Worm (Caenorhabditis elegans): ENCODE data around the gene gei-13.

The gei-13 gene

DNA sequence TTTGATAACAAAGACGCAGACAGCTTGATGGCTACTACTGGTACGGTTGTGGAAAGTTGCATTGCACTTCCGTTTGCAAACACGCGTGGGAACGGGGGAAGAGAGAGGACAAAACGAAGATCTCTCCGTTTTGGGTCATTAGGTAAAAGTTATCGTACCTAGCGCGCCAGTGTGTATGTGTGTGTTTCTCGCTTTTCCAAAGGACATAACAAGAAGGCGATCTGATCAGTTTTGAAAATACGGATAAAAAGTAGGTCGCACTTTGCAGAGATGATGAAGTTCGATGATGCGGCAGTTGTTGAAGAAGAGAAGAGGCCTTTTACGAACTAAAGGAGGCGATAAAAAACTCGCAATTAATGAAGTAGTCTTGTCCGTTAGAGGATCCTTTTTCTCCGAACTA lies 8.2 kb upstream of the gei-13 start:
- TF ChIP-seq blmp-1 (tag; optimal IDR thresholded peaks at IDR 0.05; ENCODE audit: insufficient read depth) (peak; percentile 22), nhr-6 (tag; optimal IDR thresholded peaks at IDR 0.05) (no peak), fos-1 (tag; optimal IDR thresholded peaks at IDR 0.05) (peak; percentile 5), egl-27 (tag; optimal IDR thresholded peaks at IDR 0.05) (peak; percentile 43)

DNA sequence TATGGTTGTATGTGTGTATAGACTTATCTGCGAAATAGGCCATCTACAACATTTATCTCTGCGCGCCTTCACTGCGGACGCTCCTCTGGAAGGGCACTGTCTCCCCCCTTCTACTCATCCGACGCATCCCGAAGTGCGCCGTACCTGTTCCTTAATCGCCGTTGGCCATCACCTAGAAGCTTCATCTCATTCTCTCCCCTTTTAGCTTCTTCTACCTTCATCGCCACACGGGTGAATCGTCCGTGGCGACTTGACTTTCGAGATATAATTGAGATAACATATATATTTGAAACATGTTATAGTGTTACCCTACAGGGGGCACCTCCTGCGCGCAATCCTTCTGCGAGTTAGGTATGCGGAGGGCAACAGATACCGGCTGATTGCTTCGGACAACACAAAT lies 5.2 kb upstream of the gei-13 start:
- TF ChIP-seq nhr-10 (tag; optimal IDR thresholded peaks at IDR 0.05) (no peak), sem-4 (tag; optimal IDR thresholded peaks at IDR 0.05) (no peak), nhr-12 (tag; optimal IDR thresholded peaks at IDR 0.05) (no peak)

DNA sequence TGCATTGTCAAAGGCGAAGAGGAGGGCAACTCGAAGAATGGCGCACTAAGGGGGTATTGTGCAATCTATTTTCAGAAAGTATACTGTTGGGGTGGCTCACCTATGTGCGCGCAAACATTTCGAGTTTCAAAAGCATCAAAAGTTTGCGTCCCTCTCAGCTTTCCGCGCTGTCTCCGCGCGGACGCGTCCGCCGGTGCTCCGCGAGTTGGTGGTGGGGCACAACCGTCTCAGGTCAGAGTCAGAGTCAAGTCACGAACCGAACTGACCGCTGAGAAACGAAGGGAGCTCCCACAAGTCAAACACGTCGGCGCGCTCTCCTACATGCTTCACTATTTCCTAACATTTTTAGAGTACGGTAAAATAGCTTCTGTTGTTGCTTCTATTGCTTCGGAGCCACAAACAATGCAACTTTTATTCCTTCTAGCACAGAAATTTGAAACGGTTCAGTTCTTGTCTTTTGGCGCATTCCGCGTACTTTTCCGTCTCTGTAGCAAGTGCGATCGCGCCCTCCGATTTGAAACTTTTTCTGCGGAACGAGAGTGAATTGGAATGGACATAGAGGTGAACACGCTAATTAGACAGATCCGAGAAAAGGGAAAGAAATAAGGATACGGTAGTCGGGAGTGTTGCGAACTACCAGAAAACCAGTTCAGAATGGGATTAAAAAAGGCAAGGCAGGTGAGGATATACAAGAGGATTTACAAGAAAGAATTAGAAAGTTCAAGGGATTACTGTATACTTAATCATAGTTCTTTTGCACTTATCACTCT lies 2.5 kb upstream of the gei-13 start:
- TF ChIP-seq unc-62 (GFP tag; optimal IDR thresholded peaks at IDR 0.05) (no peak), ZK546.5 (tag; optimal IDR thresholded peaks at IDR 0.05) (no peak), unc-39 (tag; optimal IDR thresholded peaks at IDR 0.05) (no peak), ztf-11 (tag; optimal IDR thresholded peaks at IDR 0.05) (no peak), mab-5 (tag; optimal IDR thresholded peaks at IDR 0.05) (no peak), elt-3 (tag; optimal IDR thresholded peaks at IDR 0.05) (no peak), R02D3.7 (tag; optimal IDR thresholded peaks at IDR 0.05) (no peak), nhr-11 (tag; optimal IDR thresholded peaks at IDR 0.05) (no peak), lin-39 (tag; optimal IDR thresholded peaks at IDR 0.05) (no peak), sma-9 (GFP tag; optimal IDR thresholded peaks at IDR 0.05) (no peak), sma-9 (tag; optimal IDR thresholded peaks at IDR 0.05) (no peak), ztf-1 (GFP tag; conservative IDR thresholded peaks at IDR 0.05) (no peak), aly-2 (tag; optimal IDR thresholded peaks at IDR 0.05) (no peak), sma-3 (GFP tag; optimal IDR thresholded peaks at IDR 0.05) (no peak), lin-13 (GFP tag; optimal IDR thresholded peaks at IDR 0.05) (no peak)

DNA sequence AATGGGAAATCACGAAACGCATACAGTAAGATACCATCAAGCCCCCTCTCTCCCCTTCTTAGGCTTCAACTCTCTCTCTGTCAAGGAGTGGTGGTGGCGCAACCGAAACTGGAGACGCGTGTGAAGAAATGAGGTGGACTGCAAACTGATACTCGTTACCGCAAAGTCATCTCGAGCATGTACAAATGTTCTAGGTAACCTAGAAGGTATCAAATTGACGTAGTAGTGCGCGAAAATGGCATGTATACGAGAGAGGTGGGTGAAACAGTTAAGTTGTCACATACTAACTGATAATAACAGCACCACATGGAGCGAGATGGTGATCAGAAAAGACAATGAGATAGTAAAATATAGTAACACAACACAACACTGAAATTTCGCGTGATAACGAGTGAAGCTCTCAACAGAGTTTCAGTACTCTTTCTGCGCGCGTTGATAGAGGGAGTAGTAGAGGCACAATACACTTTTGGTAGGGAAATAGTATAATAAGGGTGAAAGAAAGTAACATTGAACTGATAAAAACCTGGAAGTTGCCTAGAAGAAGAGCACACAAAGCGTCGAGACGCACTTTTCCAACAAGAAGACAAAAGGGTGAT lies 1.3 kb upstream of the gei-13 start:
- TF ChIP-seq sma-3 (GFP tag; optimal IDR thresholded peaks at IDR 0.05) = peak; percentile 14
- TF ChIP-seq ceh-82 (tag; optimal IDR thresholded peaks at IDR 0.05) = no peak
- peak; percentile 62 for TF ChIP-seq fos-1 (tag; optimal IDR thresholded peaks at IDR 0.05)
- peak; percentile 17 for TF ChIP-seq sma-9 (GFP tag; optimal IDR thresholded peaks at IDR 0.05)
- TF ChIP-seq sma-9 (tag; optimal IDR thresholded peaks at IDR 0.05) = no peak
- TF ChIP-seq crh-2 (tag; optimal IDR thresholded peaks at IDR 0.05) = peak; percentile 35
- peak; percentile 21 for TF ChIP-seq Y55F3AM.14 (GFP tag; optimal IDR thresholded peaks at IDR 0.05)

DNA sequence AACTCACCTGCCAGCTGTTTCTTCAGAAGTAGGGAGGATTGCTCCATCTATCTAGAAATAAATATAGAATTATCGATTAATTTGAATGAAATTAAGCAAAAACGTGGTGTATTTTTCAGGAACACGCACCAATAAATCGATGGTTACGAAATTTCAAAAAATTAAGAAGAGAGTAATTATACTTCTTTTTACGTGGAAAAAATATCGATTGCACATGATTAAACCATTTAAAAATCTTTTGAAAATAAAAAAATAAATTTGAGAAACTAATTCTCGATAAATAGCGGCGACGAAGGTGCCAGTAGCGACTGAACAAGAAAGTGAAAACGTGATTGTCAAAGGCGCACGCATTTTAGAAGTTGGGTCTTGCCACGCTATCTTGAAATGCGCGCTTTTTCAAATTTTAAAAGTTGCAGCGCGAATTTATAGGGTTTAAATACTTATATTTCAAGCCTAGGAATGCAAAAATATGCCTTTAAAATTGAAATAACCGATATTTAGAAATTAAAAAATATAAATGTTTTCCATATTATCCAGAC lies 5.7 kb downstream of the gei-13 start, which contains the start of gene ubc-7:
Gene ubc-7 (minus strand): TSS at position 51 of the 539 bp plus-strand sequence.
- peak; percentile 24 for TF ChIP-seq ceh-82 (tag; optimal IDR thresholded peaks at IDR 0.05)
- TF ChIP-seq mbf-1 (tag; optimal IDR thresholded peaks at IDR 0.05) = no peak
- peak; percentile 88 for TF ChIP-seq nhr-25 (tag; optimal IDR thresholded peaks at IDR 0.05)
- TF ChIP-seq nhr-129 (tag; optimal IDR thresholded peaks at IDR 0.05) = peak; percentile 78
- no peak for TF ChIP-seq zag-1 (tag; optimal IDR thresholded peaks at IDR 0.05)
- TF ChIP-seq ZK546.5 (tag; optimal IDR thresholded peaks at IDR 0.05) = peak; percentile 26
- TF ChIP-seq unc-39 (tag; optimal IDR thresholded peaks at IDR 0.05) = no peak
- no peak for TF ChIP-seq ceh-16 (tag; optimal IDR thresholded peaks at IDR 0.05)
- peak; percentile 67 for TF ChIP-seq nhr-6 (tag; optimal IDR thresholded peaks at IDR 0.05)
- no peak for TF ChIP-seq aly-2 (tag; optimal IDR thresholded peaks at IDR 0.05)
- no peak for TF ChIP-seq egl-27 (tag; optimal IDR thresholded peaks at IDR 0.05)
- peak; percentile 85 for TF ChIP-seq crh-2 (tag; optimal IDR thresholded peaks at IDR 0.05)
- no peak for TF ChIP-seq nhr-77 (tag; optimal IDR thresholded peaks at IDR 0.05)
- TF ChIP-seq mdl-1 (tag; optimal IDR thresholded peaks at IDR 0.05) = peak in 1 of 2 experiments; percentile 72
- peak; percentile 84 for TF ChIP-seq nhr-21 (tag; optimal IDR thresholded peaks at IDR 0.05)
- TF ChIP-seq lin-11 (tag; optimal IDR thresholded peaks at IDR 0.05) = peak; percentile 81
- TF ChIP-seq elt-3 (tag; optimal IDR thresholded peaks at IDR 0.05) = no peak
- TF ChIP-seq nhr-10 (tag; optimal IDR thresholded peaks at IDR 0.05) = no peak
- peak; percentile 83 for TF ChIP-seq C34F6.9 (tag; optimal IDR thresholded peaks at IDR 0.05)
- no peak for TF ChIP-seq alr-1 (tag; optimal IDR thresholded peaks at IDR 0.05)
- peak; percentile 85 for TF ChIP-seq ama-1 (optimal IDR thresholded peaks at IDR 0.05)
- peak; percentile 70 for TF ChIP-seq sma-3 (GFP tag; optimal IDR thresholded peaks at IDR 0.05)
- no peak for TF ChIP-seq ztf-1 (GFP tag; conservative IDR thresholded peaks at IDR 0.05)
- peak; percentile 81 for TF ChIP-seq sma-9 (GFP tag; optimal IDR thresholded peaks at IDR 0.05)
- TF ChIP-seq sma-9 (tag; optimal IDR thresholded peaks at IDR 0.05) = no peak
- peak; percentile 74 for TF ChIP-seq mab-5 (tag; optimal IDR thresholded peaks at IDR 0.05)
- TF ChIP-seq nhr-11 (tag; optimal IDR thresholded peaks at IDR 0.05) = no peak
- peak; percentile 50 for TF ChIP-seq fos-1 (tag; optimal IDR thresholded peaks at IDR 0.05)
- TF ChIP-seq lin-13 (GFP tag; optimal IDR thresholded peaks at IDR 0.05) = peak; percentile 87
- TF ChIP-seq gmeb-1 (tag; optimal IDR thresholded peaks at IDR 0.05) = peak; percentile 98
- peak; percentile 95 for TF ChIP-seq unc-55 (GFP tag; optimal IDR thresholded peaks at IDR 0.05)
- TF ChIP-seq unc-62 (GFP tag; optimal IDR thresholded peaks at IDR 0.05) = no peak
- peak; percentile 57 for TF ChIP-seq ztf-4 (tag; optimal IDR thresholded peaks at IDR 0.05)
- no peak for TF ChIP-seq Y55F3AM.14 (GFP tag; optimal IDR thresholded peaks at IDR 0.05)
- no peak for TF ChIP-seq ztf-11 (tag; optimal IDR thresholded peaks at IDR 0.05)
- peak; percentile 20 for TF ChIP-seq R02D3.7 (tag; optimal IDR thresholded peaks at IDR 0.05)
